Worm (Caenorhabditis elegans) whole organism, L4/young adult: ENCODE measurements around the gene nlp-80.

ENCODE experiments used
- W03F9.2 ChIP-seq: fragments of 150-350 bp; optimal IDR thresholded peaks from 2 replicates; lab custom pipeline; 2014; ENCODE audit warnings: missing biosample characterization, missing genetic modification characterization
- dao-5 ChIP-seq: sonication (generic microtip); optimal IDR thresholded peaks from 2 replicates; lab custom pipeline; 2016; ENCODE audit warnings: missing genotype, missing genetic modification characterization, moderate library complexity, missing compliant biosample characterization
- him-1 ChIP-seq: sonication (generic microtip); optimal IDR thresholded peaks from 2 replicates; lab custom pipeline; 2016; ENCODE audit warnings: missing genotype, missing genetic modification reagents, missing genetic modification characterization, missing compliant biosample characterization

- TF ChIP-seq him-1 (no peak), W03F9.2 (tag; lab: Kevin White, UChicago) (no peak), dao-5 (tag; lab: Kevin White, UChicago) (no peak)
Observed at ce11 chrV:11033241-11033640, 32.2 kb downstream of the nlp-80 start.
